Worm (Caenorhabditis elegans) whole organism, L4/young adult: ENCODE data around the gene Y37H2A.13.

Experiments used
- W03F9.2 ChIP-seq: fragments of 150-350 bp; optimal IDR thresholded peaks from 2 replicates; lab custom pipeline; 2014; ENCODE audit warnings: missing biosample characterization, missing genetic modification characterization
- him-1 ChIP-seq: sonication (generic microtip); optimal IDR thresholded peaks from 2 replicates; lab custom pipeline; 2016; ENCODE audit warnings: missing genotype, missing genetic modification reagents, missing genetic modification characterization, missing compliant biosample characterization

DNA sequence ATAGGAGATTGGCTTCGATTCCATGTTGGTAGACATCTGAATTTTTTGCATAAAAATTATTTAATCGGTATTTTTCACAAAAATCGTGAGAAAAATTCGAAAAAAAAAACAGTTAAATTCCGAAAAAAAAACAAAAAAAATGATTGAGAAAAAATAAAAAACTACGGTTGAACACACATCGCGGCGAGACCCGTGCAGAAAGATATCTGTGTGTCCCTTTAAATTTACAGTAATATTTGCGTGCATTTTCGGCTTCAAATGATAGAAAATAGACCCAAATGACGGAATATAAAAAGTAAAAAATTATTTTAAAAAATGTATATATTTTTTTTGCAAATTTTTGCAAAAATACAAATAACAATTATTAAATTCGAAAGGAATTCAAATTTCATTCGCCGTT lies 5.0 kb upstream of the Y37H2A.13 start:
- no peak for TF ChIP-seq W03F9.2 (tag; lab: Kevin White, UChicago)
- TF ChIP-seq him-1 (tag; lab: Kevin White, UChicago), result no peak
